Fruit fly (Drosophila melanogaster) whole organism, embryonic: Measurements from ENCODE around the gene Nup93-1.

Experiments
- Atf3 ChIP-seq: fragments of 200-800 bp; sonication (Bioruptor generic); optimal IDR thresholded peaks from 3 replicates; lab custom pipeline; 2016; ENCODE audit warnings: missing biosample characterization, missing genetic modification characterization
- CG10267 ChIP-seq: fragments of 200-800 bp; sonication (Bioruptor generic); optimal IDR thresholded peaks from 2 replicates; lab custom pipeline; 2018; ENCODE audit warnings: missing biosample characterization, mild to moderate bottlenecking, missing genetic modification characterization, moderate library complexity
- CG10321 ChIP-seq: fragments of 200-800 bp; sonication (Bioruptor generic); IDR thresholded peaks from 2 replicates; pipeline ENCODE4 v1.3.6; 2022; ENCODE audit warnings: missing biosample characterization, missing genetic modification characterization
- CG10959 ChIP-seq: fragments of 200-800 bp; sonication (Bioruptor generic); IDR thresholded peaks from 2 replicates; pipeline ENCODE4 v1.3.6; 2022; ENCODE audit warnings: missing biosample characterization, missing genetic modification characterization
- CG11456 ChIP-seq: fragments of 200-800 bp; sonication (Bioruptor generic); IDR thresholded peaks from 3 replicates; pipeline ENCODE4 v1.3.6; 2022; ENCODE audit warnings: missing biosample characterization, missing genetic modification characterization
- CG12299 ChIP-seq: fragments of 200-800 bp; sonication (Bioruptor generic); optimal IDR thresholded peaks from 2 replicates; lab custom pipeline; 2018; ENCODE audit warnings: missing biosample characterization, mild to moderate bottlenecking, missing genetic modification characterization
- CG13296 ChIP-seq: fragments of 200-800 bp; sonication (Bioruptor generic); optimal IDR thresholded peaks from 3 replicates; lab custom pipeline; 2018; ENCODE audit warnings: missing biosample characterization, mild to moderate bottlenecking, missing genetic modification characterization
- CG14860 ChIP-seq: fragments of 200-800 bp; sonication (Bioruptor generic); IDR thresholded peaks from 3 replicates; pipeline ENCODE4 v1.3.6; 2022; ENCODE audit warnings: missing biosample characterization, missing genetic modification characterization; ENCODE audit not compliant: partially characterized antibody
- CG3838 ChIP-seq: fragments of 200-800 bp; sonication (Bioruptor generic); optimal IDR thresholded peaks from 3 replicates; lab custom pipeline; 2016; ENCODE audit warnings: missing biosample characterization, missing genetic modification characterization
- CG5245 ChIP-seq: fragments of 200-800 bp; sonication (Bioruptor generic); optimal IDR thresholded peaks from 3 replicates; lab custom pipeline; 2016; ENCODE audit warnings: missing biosample characterization, missing genetic modification characterization
- CG7556 ChIP-seq: fragments of 200-800 bp; sonication (Bioruptor generic); optimal IDR thresholded peaks from 2 replicates; lab custom pipeline; 2017; ENCODE audit warnings: missing biosample characterization, mild to moderate bottlenecking, missing genetic modification characterization
- CG8290 ChIP-seq, 3 experiments: fragments of 200-800 bp; sonication (Bioruptor generic); optimal IDR thresholded peaks; 2 replicates each; lab custom pipeline; 2016 to 2019; ENCODE audit warnings: missing biosample characterization in 3 of 3, missing genetic modification characterization in 3 of 3, mild to moderate bottlenecking in 2 of 3, moderate library complexity in 1 of 3
- CG8765 ChIP-seq: fragments of 200-800 bp; sonication (Bioruptor generic); IDR thresholded peaks from 2 replicates; pipeline ENCODE4 v1.3.6; 2022; ENCODE audit warnings: missing biosample characterization, missing genetic modification characterization
- Dbx ChIP-seq: fragments of 200-800 bp; sonication (Bioruptor generic); IDR thresholded peaks from 3 replicates; pipeline ENCODE4 v1.3.6; 2022; ENCODE audit warnings: missing biosample characterization, missing genetic modification characterization
- Doc2 ChIP-seq: fragments of 200-800 bp; sonication (Bioruptor generic); IDR thresholded peaks from 2 replicates; pipeline ENCODE4 v1.3.6; 2022; ENCODE audit warnings: missing biosample characterization, missing genetic modification characterization
- Elba2 ChIP-seq: fragments of 200-800 bp; sonication (Bioruptor generic); optimal IDR thresholded peaks from 3 replicates; lab custom pipeline; 2016; ENCODE audit warnings: missing biosample characterization, missing genetic modification characterization
- Fer1 ChIP-seq: fragments of 200-800 bp; sonication (Bioruptor generic); optimal IDR thresholded peaks from 2 replicates; lab custom pipeline; 2017; ENCODE audit warnings: missing biosample characterization, mild to moderate bottlenecking, missing genetic modification characterization
- Fer2 ChIP-seq: fragments of 200-800 bp; sonication (Bioruptor generic); optimal IDR thresholded peaks from 2 replicates; lab custom pipeline; 2018; ENCODE audit warnings: missing biosample characterization, mild to moderate bottlenecking, missing genetic modification characterization, moderate library complexity
- GATAe ChIP-seq: fragments of 200-800 bp; sonication (Bioruptor generic); conservative IDR thresholded peaks from 2 replicates; pipeline ENCODE4 v1.3.6; 2022; ENCODE audit warnings: missing biosample characterization, missing genetic modification characterization
- H15 ChIP-seq: fragments of 200-800 bp; sonication (Bioruptor generic); IDR thresholded peaks from 3 replicates; pipeline ENCODE4 v1.3.6; 2022; ENCODE audit warnings: missing biosample characterization, missing genetic modification characterization
- HLH3B ChIP-seq: fragments of 200-800 bp; sonication (Bioruptor generic); IDR thresholded peaks from 2 replicates; pipeline ENCODE4 v1.3.6; 2022; ENCODE audit warnings: missing biosample characterization, missing genetic modification characterization
- HLHmδ ChIP-seq: fragments of 200-800 bp; sonication (Bioruptor generic); optimal IDR thresholded peaks from 2 replicates; lab custom pipeline; 2018; ENCODE audit warnings: missing biosample characterization, mild to moderate bottlenecking, missing genetic modification characterization, moderate library complexity
- NK7.1 ChIP-seq: fragments of 200-800 bp; sonication (Bioruptor generic); optimal IDR thresholded peaks from 3 replicates; lab custom pipeline; 2016; ENCODE audit warnings: missing biosample characterization, missing genetic modification characterization
- NfI ChIP-seq: fragments of 200-800 bp; sonication (Bioruptor generic); optimal IDR thresholded peaks from 3 replicates; lab custom pipeline; 2018; ENCODE audit warnings: missing biosample characterization, mild to moderate bottlenecking, missing genetic modification characterization, moderate library complexity
- Pdp1 ChIP-seq, 2 experiments: fragments of 200-800 bp; sonication (Bioruptor generic); optimal IDR thresholded peaks; 3 replicates each; lab custom pipeline; 2016; ENCODE audit warnings: missing biosample characterization in 2 of 2, missing genetic modification characterization in 2 of 2, mild to moderate bottlenecking in 1 of 2, moderate library complexity in 1 of 2
- Sry-β ChIP-seq: fragments of 200-800 bp; sonication (Bioruptor generic); optimal IDR thresholded peaks from 2 replicates; lab custom pipeline; 2018; ENCODE audit warnings: missing biosample characterization, mild to moderate bottlenecking, missing genetic modification characterization, moderate library complexity
- Xrp1 ChIP-seq: fragments of 200-800 bp; sonication (Bioruptor generic); IDR thresholded peaks from 2 replicates; pipeline ENCODE4 v1.3.6; 2022; ENCODE audit warnings: missing biosample characterization, missing genetic modification characterization
- chinmo ChIP-seq: fragments of 200-800 bp; sonication (Bioruptor generic); IDR thresholded peaks from 4 replicates; pipeline ENCODE4 v1.3.6; 2022; ENCODE audit warnings: missing biosample characterization, missing genetic modification characterization; ENCODE audit not compliant: partially characterized antibody
- ci ChIP-seq: fragments of 200-800 bp; sonication (Bioruptor generic); IDR thresholded peaks from 3 replicates; pipeline ENCODE4 v1.3.6; 2022; ENCODE audit warnings: missing biosample characterization, missing genetic modification characterization
- crol ChIP-seq: fragments of 200-800 bp; sonication (Bioruptor generic); IDR thresholded peaks from 2 replicates; pipeline ENCODE4 v1.3.6; 2022; ENCODE audit warnings: missing biosample characterization, missing genetic modification characterization
- dati ChIP-seq: fragments of 200-800 bp; sonication (Bioruptor generic); IDR thresholded peaks from 2 replicates; pipeline ENCODE4 v1.3.6; 2022; ENCODE audit warnings: missing biosample characterization, missing genetic modification characterization
- disco-r ChIP-seq: fragments of 200-800 bp; sonication (Bioruptor generic); optimal IDR thresholded peaks from 2 replicates; lab custom pipeline; 2016; ENCODE audit warnings: missing biosample characterization, missing genetic modification characterization
- dpn ChIP-seq, 2 experiments: fragments of 200-800 bp; sonication (Bioruptor generic); optimal IDR thresholded peaks; 3 replicates each; lab custom pipeline; 2016; ENCODE audit warnings: missing biosample characterization in 2 of 2, missing genetic modification characterization in 2 of 2
- dysf ChIP-seq: fragments of 200-800 bp; sonication (Bioruptor generic); IDR thresholded peaks from 3 replicates; pipeline ENCODE4 v1.3.6; 2022; ENCODE audit warnings: missing biosample characterization, missing genetic modification characterization
- exex ChIP-seq: fragments of 200-800 bp; sonication (Bioruptor generic); optimal IDR thresholded peaks from 4 replicates; lab custom pipeline; 2018; ENCODE audit warnings: missing biosample characterization, mild to moderate bottlenecking, missing genetic modification characterization, moderate library complexity
- fd96Cb ChIP-seq: fragments of 200-800 bp; sonication (Bioruptor generic); optimal IDR thresholded peaks from 2 replicates; lab custom pipeline; 2018; ENCODE audit warnings: missing biosample characterization, mild to moderate bottlenecking, missing genetic modification characterization, moderate library complexity
- grau ChIP-seq: fragments of 200-800 bp; optimal IDR thresholded peaks from 3 replicates; lab custom pipeline; 2019; ENCODE audit warnings: missing biosample characterization, mild to moderate bottlenecking, missing genetic modification characterization, moderate library complexity
- jumu ChIP-seq: fragments of 200-800 bp; sonication (Bioruptor generic); optimal IDR thresholded peaks from 3 replicates; lab custom pipeline; 2016; ENCODE audit warnings: missing biosample characterization, missing genetic modification characterization
- nerfin-1 ChIP-seq: fragments of 200-800 bp; sonication (Bioruptor generic); optimal IDR thresholded peaks from 3 replicates; lab custom pipeline; 2019; ENCODE audit warnings: missing biosample characterization, mild to moderate bottlenecking, missing genetic modification characterization, moderate library complexity
- pan ChIP-seq, 4 experiments: fragments of >200 bp in 3 of 4; fragments of 200-800 bp in 1 of 4; sonication (Bioruptor generic) in 1 of 4; optimal IDR thresholded peaks in 3 of 4; IDR thresholded peaks in 1 of 4; 2 replicates each; pipeline versions ENCODE4 v1.3.6 to Lab custom; 2017 to 2022; ENCODE audit warnings: missing biosample characterization in 2 of 4, missing genetic modification characterization in 2 of 4, mixed read lengths in 1 of 4
- row ChIP-seq: fragments of 200-800 bp; sonication (Bioruptor generic); IDR thresholded peaks from 3 replicates; pipeline ENCODE4 v1.3.6; 2022; ENCODE audit warnings: missing biosample characterization, missing genetic modification characterization
- slbo ChIP-seq: fragments of 200-800 bp; sonication (Bioruptor generic); IDR thresholded peaks from 2 replicates; pipeline ENCODE4 v1.3.6; 2022; ENCODE audit warnings: missing biosample characterization, missing genetic modification characterization
- unc-4 ChIP-seq: fragments of 200-800 bp; sonication (Bioruptor generic); IDR thresholded peaks from 2 replicates; pipeline ENCODE4 v1.3.6; 2022; ENCODE audit warnings: missing biosample characterization, missing genetic modification characterization; ENCODE audit not compliant: partially characterized antibody
- wek ChIP-seq: fragments of 200-800 bp; sonication (Bioruptor generic); optimal IDR thresholded peaks from 3 replicates; lab custom pipeline; 2018; ENCODE audit warnings: missing biosample characterization, mild to moderate bottlenecking, missing genetic modification characterization, moderate library complexity
- yki ChIP-seq: fragments of >200 bp; optimal IDR thresholded peaks from 3 replicates; lab custom pipeline; 2018
- zf30C ChIP-seq: fragments of 200-800 bp; sonication (Bioruptor generic); optimal IDR thresholded peaks from 3 replicates; lab custom pipeline; 2018; ENCODE audit warnings: missing biosample characterization, mild to moderate bottlenecking, missing genetic modification characterization

The Nup93-1 gene

dm6 chrX:13821039-13821774 is 1.4 kb upstream of the Nup93-1 start (continued):
- TF ChIP-seq chinmo (GFP tag; lab: Robert Waterston, UW) = 0 out of 4 replicates have a peak, but pooled peaks have one; percentile 51
- TF ChIP-seq Elba2 (GFP tag; lab: Kevin White, UChicago) = no peak
- no peak for TF ChIP-seq yki (lab: Kevin White, UChicago)
- TF ChIP-seq CG3838 (GFP tag; lab: Kevin White, UChicago) = no peak
- TF ChIP-seq row (GFP tag; lab: Robert Waterston, UW) = no peak
- TF ChIP-seq exex = peak; percentile 52
- TF ChIP-seq pan (optimal IDR thresholded peaks at IDR 0.05; lab: Kevin White, UChicago) = no peak
- TF ChIP-seq pan (GFP tag; optimal IDR thresholded peaks at IDR 0.05 in 1 of 2, IDR thresholded peaks at IDR 0.05 in 1 of 2) = peak in 1 of 2 experiments; percentile 14
- no peak for TF ChIP-seq CG13296
- TF ChIP-seq dati (GFP tag; lab: Robert Waterston, UW) = no peak
- TF ChIP-seq nerfin-1 (tag; lab: Kevin White, UChicago) = no peak
- peak in 1 of 2 experiments; percentile 20 for TF ChIP-seq Pdp1 (GFP tag; optimal IDR thresholded peaks at IDR 0.05; lab: Kevin White, UChicago)
- 0 out of 2 replicates have a peak, but pooled peaks have one; percentile 13 for TF ChIP-seq Xrp1 (GFP tag; lab: Robert Waterston, UW)
- TF ChIP-seq dysf (GFP tag; lab: Robert Waterston, UW) = 0 out of 3 replicates have a peak, but pooled peaks have one; percentile 5
- no peak for TF ChIP-seq ci (GFP tag; lab: Robert Waterston, UW)
- no peak for TF ChIP-seq CG7556
- no peak for TF ChIP-seq fd96Cb (tag; lab: Kevin White, UChicago)
- peak; percentile 78 for TF ChIP-seq crol
- peak; percentile 70 for TF ChIP-seq zf30C (GFP tag; lab: Kevin White, UChicago)
- TF ChIP-seq Doc2 (GFP tag; lab: Robert Waterston, UW) = no peak

- TF ChIP-seq CG8290 (GFP tag; optimal IDR thresholded peaks at IDR 0.05; lab: Kevin White, UChicago) = no peak
- peak in 1 of 2 experiments; percentile 77 for TF ChIP-seq CG8290 (tag; optimal IDR thresholded peaks at IDR 0.05; lab: Kevin White, UChicago)
- TF ChIP-seq CG10321 = 0 out of 2 replicates have a peak, but pooled peaks have one; percentile 14
- TF ChIP-seq row (GFP tag; lab: Robert Waterston, UW) = peak; percentile 22; the same call in 2 of the 3 replicates
- 0 out of 3 replicates have a peak, but pooled peaks have one; percentile 41 for TF ChIP-seq CG11456 (GFP tag; lab: Robert Waterston, UW)
- no peak for TF ChIP-seq GATAe (GFP tag; lab: Robert Waterston, UW)
- TF ChIP-seq CG8765 (GFP tag; lab: Robert Waterston, UW) = no peak
- TF ChIP-seq Fer2 (tag; lab: Kevin White, UChicago) = no peak
- TF ChIP-seq Fer1 (GFP tag; lab: Kevin White, UChicago) = peak; percentile 8
- peak; percentile 70 for TF ChIP-seq HLHmδ
- TF ChIP-seq slbo (GFP tag; lab: Robert Waterston, UW) = peak; percentile 42; the same call in 1 of the 2 replicates
- no peak for TF ChIP-seq Sry-β (GFP tag; lab: Kevin White, UChicago)
- TF ChIP-seq grau (tag; lab: Kevin White, UChicago) = peak; percentile 30
- peak; percentile 9 for TF ChIP-seq jumu (GFP tag; lab: Kevin White, UChicago)
- TF ChIP-seq CG10959 (GFP tag; lab: Robert Waterston, UW) = no peak
- no peak for TF ChIP-seq CG5245 (GFP tag; lab: Kevin White, UChicago)
- no peak for TF ChIP-seq Atf3 (GFP tag; lab: Kevin White, UChicago)
- TF ChIP-seq wek (GFP tag; lab: Kevin White, UChicago) = peak; percentile 21
- TF ChIP-seq NfI (GFP tag; lab: Kevin White, UChicago) = no peak
- no peak for TF ChIP-seq H15 (GFP tag; lab: Robert Waterston, UW)
- peak; percentile 37 for TF ChIP-seq NK7.1 (GFP tag; lab: Kevin White, UChicago)
- TF ChIP-seq HLH3B (GFP tag; lab: Robert Waterston, UW) = peak; percentile 15; the same call in 1 of the 2 replicates
- peak in 1 of 2 experiments; percentile 11 for TF ChIP-seq dpn (GFP tag; optimal IDR thresholded peaks at IDR 0.05; lab: Kevin White, UChicago)
- peak; percentile 14 for TF ChIP-seq CG12299 (tag; lab: Kevin White, UChicago)
- TF ChIP-seq Dbx (GFP tag; lab: Robert Waterston, UW) = peak; percentile 61
- TF ChIP-seq CG14860 (GFP tag; lab: Robert Waterston, UW) = no peak
- no peak for TF ChIP-seq disco-r (GFP tag; lab: Kevin White, UChicago)
- TF ChIP-seq ci (GFP tag; lab: Robert Waterston, UW) = peak; percentile 71; the same call in 1 of the 3 replicates
- TF ChIP-seq CG10267 (tag; lab: Kevin White, UChicago) = peak; percentile 12
- TF ChIP-seq unc-4 (GFP tag; lab: Robert Waterston, UW) = no peak
Observed at dm6 chrX:13821775-13822493, 692 bp upstream of the Nup93-1 start, which contains the start of gene Clic. Clic (minus strand) TSS chrX:13822307.
